Worm (Caenorhabditis elegans) whole organism, L1 larva: ENCODE data around the gene C35B1.8.

Experiments used
- C04F5.9 ChIP-seq: sonication (generic microtip); optimal IDR thresholded peaks from 2 replicates; lab custom pipeline; 2016; ENCODE audit warnings: missing genetic modification characterization, missing compliant biosample characterization
- F16B12.6 ChIP-seq: fragments of 150-350 bp; optimal IDR thresholded peaks from 2 replicates; lab custom pipeline; 2014; ENCODE audit warnings: missing biosample characterization, missing genetic modification characterization
- ama-1 ChIP-seq: fragments of 150-350 bp; optimal IDR thresholded peaks from 2 replicates; lab custom pipeline; 2014
- blmp-1 ChIP-seq: fragments of 150-350 bp; optimal IDR thresholded peaks from 2 replicates; lab custom pipeline; 2014; ENCODE audit warnings: missing biosample characterization, missing genetic modification characterization
- ceh-63 ChIP-seq: fragments of 200-800 bp; sonication (Bioruptor generic); optimal IDR thresholded peaks from 2 replicates; lab custom pipeline; 2018; ENCODE audit warnings: mild to moderate bottlenecking, missing genetic modification characterization, missing compliant biosample characterization
- ceh-82 ChIP-seq, 3 experiments: fragments of 150-350 bp in 1 of 3; sonication (generic microtip) in 2 of 3; optimal IDR thresholded peaks; 2 replicates each; lab custom pipeline; 2014 to 2017; ENCODE audit warnings: missing biosample characterization in 3 of 3, missing genetic modification characterization in 3 of 3
- ceh-88 ChIP-seq: fragments of 200-800 bp; sonication (Bioruptor generic); IDR thresholded peaks from 2 replicates; pipeline ENCODE4 v1.3.6; 2022; ENCODE audit warnings: missing genetic modification characterization, missing compliant biosample characterization
- efl-1 ChIP-seq, 4 experiments: fragments of 150-350 bp; optimal IDR thresholded peaks in 3 of 4; peaks in 1 of 4; 1 replicate in 1 of 4; 2 replicates in 3 of 4; lab custom pipeline; 2014; ENCODE audit warnings: missing biosample characterization in 2 of 4, missing genetic modification characterization in 2 of 4, missing genetic modification reagents in 2 of 4
- egl-27 ChIP-seq, 2 experiments: fragments of 150-350 bp in 1 of 2; sonication (generic microtip); optimal IDR thresholded peaks; 3 replicates each; lab custom pipeline; 2017 to 2018; ENCODE audit warnings: missing biosample characterization in 2 of 2, missing genetic modification characterization in 2 of 2, missing genetic modification reagents in 2 of 2
- elt-2 ChIP-seq: sonication (generic microtip); optimal IDR thresholded peaks from 2 replicates; lab custom pipeline; 2016; ENCODE audit warnings: missing genetic modification characterization, mild to moderate bottlenecking, inconsistent platforms, missing compliant biosample characterization, missing genetic modification reagents
- ets-5 ChIP-seq: fragments of 200-800 bp; sonication (Bioruptor generic); IDR thresholded peaks from 2 replicates; pipeline ENCODE4 v1.3.6; 2022; ENCODE audit warnings: missing genetic modification characterization, missing compliant biosample characterization
- fkh-10 ChIP-seq: sonication (generic microtip); optimal IDR thresholded peaks from 2 replicates; lab custom pipeline; 2017; ENCODE audit warnings: missing biosample characterization, missing genetic modification reagents, missing genetic modification characterization
- fkh-8 ChIP-seq: sonication (generic microtip); optimal IDR thresholded peaks from 2 replicates; lab custom pipeline; 2016; ENCODE audit warnings: mild to moderate bottlenecking, missing genetic modification characterization, missing compliant biosample characterization
- fos-1 ChIP-seq: fragments of 150-350 bp; optimal IDR thresholded peaks from 2 replicates; lab custom pipeline; 2014; ENCODE audit warnings: missing biosample characterization, missing genetic modification characterization
- grh-1 ChIP-seq: fragments of 200-800 bp; sonication (Bioruptor generic); IDR thresholded peaks from 2 replicates; pipeline ENCODE4 v1.3.6; 2022; ENCODE audit warnings: missing genetic modification reagents, missing genetic modification characterization, missing compliant biosample characterization
- hlh-17 ChIP-seq: fragments of 200-800 bp; sonication (Bioruptor generic); optimal IDR thresholded peaks from 2 replicates; lab custom pipeline; 2018; ENCODE audit warnings: missing genetic modification characterization, mild to moderate bottlenecking, missing compliant biosample characterization, moderate library complexity, borderline replicate concordance
- hlh-4 ChIP-seq: sonication (generic microtip); optimal IDR thresholded peaks from 2 replicates; lab custom pipeline; 2016; ENCODE audit warnings: mild to moderate bottlenecking, missing genetic modification characterization, missing compliant biosample characterization
- hpl-2 ChIP-seq: fragments of 150-350 bp; optimal IDR thresholded peaks from 2 replicates; lab custom pipeline; 2014; ENCODE audit warnings: missing biosample characterization, missing genetic modification reagents, missing genetic modification characterization
- irx-1 ChIP-seq: sonication (generic microtip); optimal IDR thresholded peaks from 2 replicates; lab custom pipeline; 2016; ENCODE audit warnings: missing genetic modification characterization, missing compliant biosample characterization
- isw-1 ChIP-seq: fragments of 200-800 bp; sonication (Bioruptor generic); IDR thresholded peaks from 2 replicates; pipeline ENCODE4 v1.3.6; 2022; ENCODE audit warnings: missing genetic modification characterization, missing compliant biosample characterization
- jun-1 ChIP-seq: fragments of 150-350 bp; optimal IDR thresholded peaks from 2 replicates; lab custom pipeline; 2014; ENCODE audit warnings: missing biosample characterization, missing genetic modification reagents, missing genetic modification characterization
- lin-14 ChIP-seq: fragments of 200-800 bp; sonication (Bioruptor generic); optimal IDR thresholded peaks from 2 replicates; lab custom pipeline; 2018; ENCODE audit warnings: mild to moderate bottlenecking, missing genetic modification characterization, moderate library complexity, missing compliant biosample characterization
- lin-15B ChIP-seq: fragments of 150-350 bp; sonication (generic microtip); optimal IDR thresholded peaks from 3 replicates; lab custom pipeline; 2014; ENCODE audit warnings: missing biosample characterization, missing genetic modification characterization
- mdl-1 ChIP-seq, 2 experiments: fragments of 150-350 bp; optimal IDR thresholded peaks; 2 replicates each; lab custom pipeline; 2014 to 2017; ENCODE audit warnings: missing biosample characterization in 2 of 2, missing genetic modification characterization in 2 of 2, inconsistent platforms in 1 of 2
- nhr-12 ChIP-seq: sonication (generic microtip); optimal IDR thresholded peaks from 2 replicates; lab custom pipeline; 2017; ENCODE audit warnings: missing biosample characterization, missing genetic modification characterization
- nhr-19 ChIP-seq: fragments of 200-800 bp; sonication (Bioruptor generic); conservative IDR thresholded peaks from 2 replicates; pipeline ENCODE4 v1.3.6; 2022; ENCODE audit warnings: missing genetic modification characterization, missing compliant biosample characterization
- nhr-20 ChIP-seq: sonication (generic microtip); optimal IDR thresholded peaks from 2 replicates; lab custom pipeline; 2016; ENCODE audit warnings: mild to moderate bottlenecking, missing genetic modification characterization, missing compliant biosample characterization
- nhr-237 ChIP-seq: fragments of 150-350 bp; optimal IDR thresholded peaks from 2 replicates; lab custom pipeline; 2014; ENCODE audit warnings: missing biosample characterization, missing genetic modification characterization
- nhr-28 ChIP-seq: fragments of 150-350 bp; optimal IDR thresholded peaks from 2 replicates; lab custom pipeline; 2014; ENCODE audit warnings: missing biosample characterization, missing genetic modification characterization
- nhr-47 ChIP-seq: sonication (generic microtip); optimal IDR thresholded peaks from 2 replicates; lab custom pipeline; 2016; ENCODE audit warnings: mild to moderate bottlenecking, missing genetic modification characterization, moderate library complexity, missing compliant biosample characterization
- nhr-71 ChIP-seq: sonication (generic microtip); optimal IDR thresholded peaks from 2 replicates; lab custom pipeline; 2016; ENCODE audit warnings: mild to moderate bottlenecking, missing genetic modification characterization, moderate library complexity, missing compliant biosample characterization
- nhr-85 ChIP-seq: sonication (generic microtip); peaks from one replicate; lab custom pipeline; 2016; ENCODE audit warnings: missing genetic modification characterization, inconsistent platforms, missing compliant biosample characterization
- nhr-90 ChIP-seq: sonication (generic microtip); optimal IDR thresholded peaks from 2 replicates; lab custom pipeline; 2016; ENCODE audit warnings: mild to moderate bottlenecking, missing genetic modification characterization, missing compliant biosample characterization; ENCODE audit not compliant: poor library complexity
- pqm-1 ChIP-seq: sonication (generic microtip); optimal IDR thresholded peaks from 3 replicates; lab custom pipeline; 2017; ENCODE audit warnings: missing biosample characterization, missing genetic modification characterization
- skn-1 ChIP-seq: fragments of 150-350 bp; optimal IDR thresholded peaks from 2 replicates; lab custom pipeline; 2014; ENCODE audit warnings: missing biosample characterization, missing genetic modification characterization
- snpc-4 ChIP-seq: fragments of 150-350 bp; optimal IDR thresholded peaks from 2 replicates; lab custom pipeline; 2014; ENCODE audit warnings: missing biosample characterization, missing genetic modification characterization
- sox-4 ChIP-seq: sonication (generic microtip); optimal IDR thresholded peaks from 2 replicates; lab custom pipeline; 2016; ENCODE audit warnings: missing genetic modification characterization, missing compliant biosample characterization
- sptf-1 ChIP-seq: fragments of 150-350 bp; optimal IDR thresholded peaks from 2 replicates; lab custom pipeline; 2014; ENCODE audit warnings: missing biosample characterization, missing genetic modification characterization
- swsn-7 ChIP-seq: sonication (generic microtip); optimal IDR thresholded peaks from 2 replicates; lab custom pipeline; 2016; ENCODE audit warnings: missing genetic modification characterization, missing compliant biosample characterization
- tlp-1 ChIP-seq: fragments of 150-350 bp; optimal IDR thresholded peaks from 2 replicates; lab custom pipeline; 2014; ENCODE audit warnings: missing biosample characterization, missing genetic modification characterization
- unc-130 ChIP-seq: fragments of 150-350 bp; optimal IDR thresholded peaks from 2 replicates; lab custom pipeline; 2017; ENCODE audit warnings: missing biosample characterization, missing genetic modification characterization, inconsistent platforms
- unc-62 ChIP-seq: fragments of 150-350 bp; optimal IDR thresholded peaks from 2 replicates; lab custom pipeline; 2014; ENCODE audit warnings: missing biosample characterization, missing genetic modification reagents, missing genetic modification characterization
- unc-98 ChIP-seq: fragments of 200-800 bp; sonication (Bioruptor generic); IDR thresholded peaks from 2 replicates; pipeline ENCODE4 v1.3.6; 2022; ENCODE audit warnings: missing genetic modification characterization, missing compliant biosample characterization
- vab-15 ChIP-seq: sonication (generic microtip); optimal IDR thresholded peaks from 2 replicates; lab custom pipeline; 2017; ENCODE audit warnings: missing genotype, mild to moderate bottlenecking, missing genetic modification characterization, missing compliant biosample characterization
- xbp-1 ChIP-seq: sonication (generic microtip); optimal IDR thresholded peaks from 2 replicates; lab custom pipeline; 2016; ENCODE audit warnings: missing genetic modification characterization, missing compliant biosample characterization
- ztf-4 ChIP-seq: fragments of 150-350 bp; optimal IDR thresholded peaks from 2 replicates; lab custom pipeline; 2014; ENCODE audit warnings: missing biosample characterization, missing genetic modification characterization

C35B1.8 gene

ce11 chrIV:4099773-4100172, 21.0 kb upstream of the C35B1.8 start (continued):
- TF ChIP-seq grh-1 (no peak), nhr-47 (no peak), unc-98 (GFP tag; lab: Robert Waterston, UW) (no peak), C04F5.9 (tag; lab: Kevin White, UChicago) (no peak), hlh-4 (tag; lab: Kevin White, UChicago) (no peak), sox-4 (tag; lab: Kevin White, UChicago) (no peak), nhr-12 (no peak), nhr-90 (tag; lab: Kevin White, UChicago) (no peak), fos-1 (no peak), elt-2 (tag; lab: Kevin White, UChicago) (no peak), ceh-63 (no peak), ceh-88 (GFP tag; lab: Robert Waterston, UW) (no peak), tlp-1 (tag; lab: Kevin White, UChicago) (no peak), nhr-20 (no peak), xbp-1 (tag; lab: Kevin White, UChicago) (no peak), unc-130 (peak; percentile 48), hlh-17 (GFP tag; lab: Kevin White, UChicago) (no peak), unc-62 (GFP tag; lab: Kevin White, UChicago) (no peak), vab-15 (tag; lab: Kevin White, UChicago) (no peak), nhr-85 (tag; lab: Kevin White, UChicago) (no peak), ceh-82 (tag; optimal IDR thresholded peaks at IDR 0.05; lab: Kevin White, UChicago) (no peak), jun-1 (tag; lab: Kevin White, UChicago) (no peak), mdl-1 (tag; optimal IDR thresholded peaks at IDR 0.05; lab: Kevin White, UChicago) (no peak), ets-5 (GFP tag; lab: Robert Waterston, UW) (no peak), skn-1 (no peak), F16B12.6 (tag; lab: Kevin White, UChicago) (no peak), efl-1 (optimal IDR thresholded peaks at IDR 0.05; lab: Kevin White, UChicago) (no peak), efl-1 (GFP tag; optimal IDR thresholded peaks at IDR 0.05 in 1 of 2; lab: Kevin White, UChicago) (no peak), pqm-1 (tag; lab: Kevin White, UChicago) (no peak), lin-15B (tag; lab: Kevin White, UChicago) (no peak), lin-14 (GFP tag; lab: Kevin White, UChicago) (peak; percentile 54), irx-1 (tag; lab: Kevin White, UChicago) (no peak), hpl-2 (GFP tag; lab: Kevin White, UChicago) (no peak), egl-27 (tag; optimal IDR thresholded peaks at IDR 0.05; lab: Kevin White, UChicago) (no peak), nhr-237 (tag; lab: Kevin White, UChicago) (no peak), nhr-28 (no peak), swsn-7 (no peak), fkh-8 (tag; lab: Kevin White, UChicago) (no peak), ama-1 (no peak), ztf-4 (tag; lab: Kevin White, UChicago) (no peak), blmp-1 (tag; lab: Kevin White, UChicago) (no peak)

- no peak for TF ChIP-seq hlh-4 (tag; lab: Kevin White, UChicago)
- no peak for TF ChIP-seq isw-1 (GFP tag; lab: Robert Waterston, UW)
- peak; percentile 58 for TF ChIP-seq skn-1
- no peak for TF ChIP-seq grh-1
- TF ChIP-seq fkh-10 (GFP tag; lab: Kevin White, UChicago) = no peak
Measured at ce11 chrIV:4096940-4097339, 18.1 kb upstream of the C35B1.8 start.

- TF ChIP-seq snpc-4 (tag; lab: Kevin White, UChicago) = no peak
- peak; percentile 24 for TF ChIP-seq lin-14 (GFP tag; lab: Kevin White, UChicago)
- TF ChIP-seq nhr-19 (GFP tag; lab: Robert Waterston, UW) = 0 out of 2 replicates have a peak, but pooled peaks have one; percentile 4
- TF ChIP-seq sptf-1 (tag; lab: Kevin White, UChicago) = no peak
- TF ChIP-seq irx-1 (tag; lab: Kevin White, UChicago) = no peak
- TF ChIP-seq nhr-71 (tag; lab: Kevin White, UChicago) = peak; percentile 9
Measured at ce11 chrIV:4094364-4094763, 15.6 kb upstream of the C35B1.8 start.
